Fruit fly (Drosophila melanogaster) ovary, adult (tissue): ENCODE results near the gene Syx18.
A peak's percentile ranks its signal among the peaks of the same experiment; 100 is the strongest.

Experiments
- CG17801 ChIP-seq: fragments of 200-800 bp; optimal IDR thresholded peaks from 2 replicates; lab custom pipeline; 2019; ENCODE audit warnings: missing biosample characterization, mild to moderate bottlenecking, missing genetic modification characterization, moderate library complexity; ENCODE audit not compliant: partially characterized antibody

Syx18 gene

dm6 chr3R:24620569-24620968 is 4.8 kb downstream of the Syx18 start:
- no peak for TF ChIP-seq CG17801 (GFP tag; lab: Kevin White, UChicago)

dm6 chr3R:24614707-24615022 is 10.7 kb downstream of the Syx18 start:
- no peak for TF ChIP-seq CG17801 (GFP tag; lab: Kevin White, UChicago)

dm6 chr3R:24613819-24614706 is 11.3 kb downstream of the Syx18 start:
- TF ChIP-seq CG17801 (GFP tag; lab: Kevin White, UChicago): no peak

dm6 chr3R:24608316-24608715 is 17.0 kb downstream of the Syx18 start:
- TF ChIP-seq CG17801 (GFP tag; lab: Kevin White, UChicago): peak; percentile 58

DNA sequence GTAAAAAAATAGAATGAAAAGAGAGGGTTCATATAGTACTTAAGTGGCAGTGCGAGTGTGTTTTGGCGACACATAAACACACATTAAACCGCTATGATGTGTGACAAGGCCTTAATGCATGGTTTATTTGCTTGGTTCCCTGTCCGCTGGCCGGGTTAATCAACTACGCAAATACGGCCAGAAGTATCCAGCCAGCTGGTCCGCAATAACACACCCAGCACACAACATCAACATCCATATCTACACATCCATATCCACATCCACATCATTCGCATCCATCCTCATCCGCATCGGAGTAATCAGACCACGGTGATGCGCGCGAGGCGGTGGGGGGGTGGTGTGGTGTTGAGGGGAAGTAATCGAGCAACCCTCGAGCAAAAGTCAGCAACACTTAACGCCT is 18.5 kb downstream of the Syx18 start:
- no peak for TF ChIP-seq CG17801 (GFP tag; lab: Kevin White, UChicago)

- TF ChIP-seq CG17801 (GFP tag; lab: Kevin White, UChicago): no peak
Observed at dm6 chr3R:24604165-24604564, 21.2 kb downstream of the Syx18 start.

- TF ChIP-seq CG17801 (GFP tag; lab: Kevin White, UChicago): no peak
Observed at dm6 chr3R:24603399-24604131, 21.8 kb downstream of the Syx18 start.

DNA sequence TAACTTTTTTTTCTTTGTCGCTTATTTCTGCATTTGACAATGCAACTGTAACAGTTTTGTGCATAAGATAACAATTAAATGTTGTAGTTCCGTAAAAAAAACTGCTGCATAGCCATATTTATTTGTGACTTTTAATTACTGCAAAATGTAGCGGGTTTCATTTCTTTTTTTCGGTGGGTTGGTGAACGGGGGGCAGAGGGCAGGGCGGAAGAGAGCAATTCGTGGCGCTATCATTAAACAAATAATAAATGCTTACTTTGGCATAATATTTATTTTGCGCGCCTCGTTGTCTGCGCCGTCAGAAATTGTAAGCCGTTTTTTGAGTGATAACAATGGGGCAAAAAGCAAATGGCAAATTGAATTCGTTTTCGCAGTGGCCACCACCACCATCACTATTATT is 24.3 kb downstream of the Syx18 start:
- peak; percentile 33 for TF ChIP-seq CG17801 (GFP tag; lab: Kevin White, UChicago)

- TF ChIP-seq CG17801 (GFP tag; lab: Kevin White, UChicago): no peak
Observed at dm6 chr3R:24598549-24599204, 26.7 kb downstream of the Syx18 start.

dm6 chr3R:24596881-24597280 is 28.5 kb downstream of the Syx18 start:
- TF ChIP-seq CG17801 (GFP tag; lab: Kevin White, UChicago): no peak

DNA sequence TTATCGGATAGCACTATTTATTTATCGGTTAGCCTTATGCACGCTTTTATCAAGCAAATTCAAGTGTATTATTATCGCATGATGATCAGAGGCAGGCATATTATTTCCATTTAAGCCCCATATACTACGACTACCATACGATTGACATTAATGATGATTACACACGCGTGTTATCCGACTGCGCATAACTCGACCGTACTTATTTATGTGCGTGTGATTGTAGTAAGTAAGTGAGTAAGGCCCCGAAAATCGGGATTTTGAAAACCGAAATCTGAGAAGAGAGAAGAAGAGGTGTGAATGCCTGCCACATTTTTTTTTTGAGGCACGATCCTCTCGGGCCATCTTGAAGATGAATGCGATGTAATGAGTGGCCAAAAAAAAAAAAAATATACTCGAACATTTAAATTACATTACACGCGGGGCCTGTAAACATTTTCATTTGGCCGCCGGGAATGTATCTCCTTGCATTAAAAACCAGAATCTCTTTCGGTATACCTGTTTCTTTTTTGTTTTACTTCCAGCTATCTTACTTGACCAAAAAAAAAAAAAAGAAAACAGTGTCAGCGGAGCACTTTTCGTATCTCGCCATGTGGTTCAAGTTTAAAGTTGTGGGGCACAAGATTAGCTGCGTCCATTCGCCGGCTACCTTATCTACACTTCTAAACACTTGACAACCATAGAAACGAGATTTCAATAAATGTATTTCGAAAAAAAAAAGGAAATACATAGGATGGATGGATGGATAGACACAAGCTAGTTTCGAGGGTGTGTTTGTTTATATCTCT is 29.8 kb downstream of the Syx18 start:
- no peak for TF ChIP-seq CG17801 (GFP tag; lab: Kevin White, UChicago)

DNA sequence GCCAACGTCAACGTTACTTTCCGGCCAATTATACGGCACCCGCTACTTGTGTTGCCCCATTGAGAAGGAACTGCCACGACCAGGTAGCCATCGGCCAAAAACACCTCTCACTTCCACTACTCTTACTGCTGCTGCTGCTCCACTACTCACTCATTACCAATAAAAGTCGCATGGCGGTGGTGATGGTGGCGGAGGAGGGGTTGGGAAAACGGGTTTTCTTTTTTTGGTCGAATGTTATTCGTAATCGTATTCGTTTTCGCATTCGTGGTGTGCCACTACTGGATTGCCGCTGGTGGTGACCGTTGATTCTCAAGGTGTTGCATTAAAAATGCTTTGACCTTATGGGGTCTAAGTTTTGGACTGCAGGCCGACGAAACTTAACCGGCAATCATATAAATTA is 31.6 kb downstream of the Syx18 start:
- no peak for TF ChIP-seq CG17801 (GFP tag; lab: Kevin White, UChicago)

- no peak for TF ChIP-seq CG17801 (GFP tag; lab: Kevin White, UChicago)
Observed at dm6 chr3R:24590276-24590675, 35.1 kb downstream of the Syx18 start.

dm6 chr3R:24588829-24589638 is 36.3 kb downstream of the Syx18 start:
- TF ChIP-seq CG17801 (GFP tag; lab: Kevin White, UChicago): peak; percentile 45
